In genomic region chrX:1408964-1409363, dm6 we compare ENCODE assay signal across 2 fruit fly cellular contexts.
TF ChIP-seq lines count a peak whose summit lies in the region.

Gene futsch, plus strand, starts transcription at chrX:1409069.

- TF ChIP-seq CTCF in whole organism, embryonic (GFP tag; optimal IDR thresholded peaks at IDR 0.05; lab: Kevin White, UChicago), result no peak

TF ChIP-seq in whole organism, embryonic, 481 proteins besides CTCF, POLR2A, EP300 and RAD21:
- TF ChIP-seq CG10543 (GFP tag; optimal IDR thresholded peaks at IDR 0.05; lab: Kevin White, UChicago), result peak; percentile 11
- no peak for TF ChIP-seq tna (GFP tag; IDR thresholded peaks at IDR 0.05; lab: Robert Waterston, UW; ENCODE audit: partially characterized antibody)
- TF ChIP-seq Dll (GFP tag; IDR thresholded peaks at IDR 0.05; lab: Robert Waterston, UW; ENCODE audit: partially characterized antibody), result no peak
- peak; percentile 6; the same call in 1 of the 2 replicates for TF ChIP-seq onecut (GFP tag; IDR thresholded peaks at IDR 0.05; lab: Robert Waterston, UW)
- TF ChIP-seq Ssrp (tag; optimal IDR thresholded peaks at IDR 0.05; lab: Kevin White, UChicago), result no peak
- no peak for TF ChIP-seq br (optimal IDR thresholded peaks at IDR 0.05; lab: Kevin White, UChicago)
- TF ChIP-seq sc (optimal IDR thresholded peaks at IDR 0.05; lab: Kevin White, UChicago), result no peak
- TF ChIP-seq sc (GFP tag; optimal IDR thresholded peaks at IDR 0.05; lab: Kevin White, UChicago), result no peak
- peak; percentile 43 for TF ChIP-seq Med (GFP tag; lab: Kevin White, UChicago)
- peak; percentile 97 for TF ChIP-seq Deaf1 (tag; optimal IDR thresholded peaks at IDR 0.05; lab: Kevin White, UChicago)
- peak; percentile 82 for TF ChIP-seq ewg (GFP tag; optimal IDR thresholded peaks at IDR 0.05; lab: Kevin White, UChicago)
- no peak for TF ChIP-seq toy (GFP tag; IDR thresholded peaks at IDR 0.05; lab: Robert Waterston, UW)
- TF ChIP-seq dysf (GFP tag; IDR thresholded peaks at IDR 0.05; lab: Robert Waterston, UW), result no peak
- peak; percentile 27; the same call in 1 of the 2 replicates for TF ChIP-seq crol (GFP tag; IDR thresholded peaks at IDR 0.05; lab: Robert Waterston, UW)
- TF ChIP-seq NC2α (GFP tag; optimal IDR thresholded peaks at IDR 0.05; lab: Kevin White, UChicago), result no peak
- TF ChIP-seq sens (GFP tag; lab: Kevin White, UChicago), result peak; percentile 0
- peak; percentile 5 for TF ChIP-seq CG1832 (GFP tag; optimal IDR thresholded peaks at IDR 0.05; lab: Kevin White, UChicago)
- no peak for TF ChIP-seq kni (GFP tag; optimal IDR thresholded peaks at IDR 0.05; lab: Kevin White, UChicago)
- TF ChIP-seq cg (GFP tag; optimal IDR thresholded peaks at IDR 0.05; lab: Kevin White, UChicago), result peak; percentile 5
- no peak for TF ChIP-seq Max (GFP tag; optimal IDR thresholded peaks at IDR 0.05; lab: Kevin White, UChicago)
- no peak for TF ChIP-seq tap (tag; optimal IDR thresholded peaks at IDR 0.05; lab: Kevin White, UChicago)
- 0 out of 4 replicates have a peak, but pooled peaks have one; percentile 9 for TF ChIP-seq chinmo (GFP tag; IDR thresholded peaks at IDR 0.05; lab: Robert Waterston, UW; ENCODE audit: partially characterized antibody)
- no peak for TF ChIP-seq nmo (GFP tag; optimal IDR thresholded peaks at IDR 0.05; lab: Kevin White, UChicago)
- TF ChIP-seq CG10274 (GFP tag; optimal IDR thresholded peaks at IDR 0.05; lab: Kevin White, UChicago), result no peak
- no peak for TF ChIP-seq slbo (GFP tag; IDR thresholded peaks at IDR 0.05; lab: Robert Waterston, UW)
- no peak for TF ChIP-seq gce (GFP tag; IDR thresholded peaks at IDR 0.05; lab: Robert Waterston, UW)
- TF ChIP-seq knrl (GFP tag; IDR thresholded peaks at IDR 0.05; lab: Robert Waterston, UW; ENCODE audit: partially characterized antibody), result no peak
- TF ChIP-seq ftz-f1 (GFP tag; optimal IDR thresholded peaks at IDR 0.05; lab: Kevin White, UChicago), result no peak
- no peak for TF ChIP-seq eyg (GFP tag; optimal IDR thresholded peaks at IDR 0.05; lab: Kevin White, UChicago)
- peak; percentile 9 for TF ChIP-seq scrt (GFP tag; optimal IDR thresholded peaks at IDR 0.05; lab: Kevin White, UChicago)
- TF ChIP-seq CG34376 (GFP tag; optimal IDR thresholded peaks at IDR 0.05; lab: Kevin White, UChicago), result no peak
- peak; percentile 51 for TF ChIP-seq p53 (GFP tag; optimal IDR thresholded peaks at IDR 0.05; lab: Kevin White, UChicago)
- peak; percentile 13; the same call in 1 of the 2 replicates for TF ChIP-seq Adf1 (GFP tag; IDR thresholded peaks at IDR 0.05; lab: Robert Waterston, UW)
- no peak for TF ChIP-seq Doc2 (GFP tag; IDR thresholded peaks at IDR 0.05; lab: Robert Waterston, UW)
- no peak for TF ChIP-seq cwo (GFP tag; optimal IDR thresholded peaks at IDR 0.05; lab: Kevin White, UChicago)
- TF ChIP-seq CG8089 (GFP tag; optimal IDR thresholded peaks at IDR 0.05; lab: Kevin White, UChicago), result no peak
- no peak for TF ChIP-seq dpn (GFP tag; optimal IDR thresholded peaks at IDR 0.05; lab: Kevin White, UChicago)
- TF ChIP-seq kay (GFP tag; optimal IDR thresholded peaks at IDR 0.05; lab: Kevin White, UChicago), result no peak
- peak; percentile 17; the same call in 1 of the 2 replicates for TF ChIP-seq MBD-R2 (GFP tag; IDR thresholded peaks at IDR 0.05; lab: Robert Waterston, UW)
- TF ChIP-seq fd3F (GFP tag; optimal IDR thresholded peaks at IDR 0.05; lab: Kevin White, UChicago), result no peak
- no peak for TF ChIP-seq sisA (GFP tag; IDR thresholded peaks at IDR 0.05; lab: Robert Waterston, UW)
- TF ChIP-seq dm (GFP tag; optimal IDR thresholded peaks at IDR 0.05; lab: Kevin White, UChicago), result no peak
- no peak for TF ChIP-seq lola (GFP tag; optimal IDR thresholded peaks at IDR 0.05; lab: Kevin White, UChicago)
- TF ChIP-seq Chrac-16 (GFP tag; optimal IDR thresholded peaks at IDR 0.05; lab: Kevin White, UChicago), result no peak
- peak in 1 of 2 experiments; percentile 71 for TF ChIP-seq crp (GFP tag; optimal IDR thresholded peaks at IDR 0.05; lab: Kevin White, UChicago)
TF ChIP-seq in whole organism, embryonic: peak in this region for 15.

TF ChIP-seq in whole organism, pupa, 21 proteins besides CTCF, POLR2A, EP300 and RAD21:
- TF ChIP-seq CG13204 (GFP tag; optimal IDR thresholded peaks at IDR 0.05; lab: Kevin White, UChicago), result peak; percentile 69
- no peak for TF ChIP-seq CG15710 (tag; optimal IDR thresholded peaks at IDR 0.05; lab: Kevin White, UChicago)
